Worm (Caenorhabditis elegans): ENCODE measurements around the gene meg-3.

- TF ChIP-seq nhr-12 (tag; optimal IDR thresholded peaks at IDR 0.05) (no peak), nhr-237 (tag; optimal IDR thresholded peaks at IDR 0.05) (no peak), zip-8 (tag; optimal IDR thresholded peaks at IDR 0.05) (no peak), unc-39 (tag; optimal IDR thresholded peaks at IDR 0.05) (no peak), flh-1 (GFP tag; optimal IDR thresholded peaks at IDR 0.05) (no peak), unc-62 (GFP tag; optimal IDR thresholded peaks at IDR 0.05) (no peak), lin-13 (tag; optimal IDR thresholded peaks at IDR 0.05) (no peak), snpc-4 (tag; optimal IDR thresholded peaks at IDR 0.05) (no peak), nhr-28 (tag; optimal IDR thresholded peaks at IDR 0.05) (no peak), ztf-11 (tag; optimal IDR thresholded peaks at IDR 0.05) (no peak), cnd-1 (tag; optimal IDR thresholded peaks at IDR 0.05) (no peak), elt-1 (tag; optimal IDR thresholded peaks at IDR 0.05; ENCODE audit: borderline replicate concordance, insufficient read depth) (no peak)
Observed at ce11 chrX:1981654-1982053, 7.8 kb downstream of the meg-3 start.

Data from whole organism, mixed stage, embryonic.